Fruit fly (Drosophila melanogaster) whole organism, embryonic: ENCODE data around the gene lectin-33A.

Source experiments
- C15 ChIP-seq: fragments of 200-800 bp; sonication (Bioruptor generic); IDR thresholded peaks from 3 replicates; pipeline ENCODE4 v1.3.6; 2022; ENCODE audit warnings: missing biosample characterization, missing genetic modification characterization
- CG11560 ChIP-seq: fragments of 200-800 bp; sonication (Bioruptor generic); IDR thresholded peaks from 3 replicates; pipeline ENCODE4 v1.3.6; 2022; ENCODE audit warnings: missing biosample characterization, missing genetic modification characterization
- CG12236 ChIP-seq: fragments of 200-800 bp; sonication (Bioruptor generic); optimal IDR thresholded peaks from 2 replicates; lab custom pipeline; 2016; ENCODE audit warnings: missing biosample characterization, missing genetic modification characterization
- CG1233 ChIP-seq: fragments of 200-800 bp; sonication (Bioruptor generic); optimal IDR thresholded peaks from 4 replicates; lab custom pipeline; 2018; ENCODE audit warnings: missing biosample characterization, mild to moderate bottlenecking, missing genetic modification characterization
- CG12942 ChIP-seq: fragments of 200-800 bp; sonication (Bioruptor generic); optimal IDR thresholded peaks from 3 replicates; lab custom pipeline; 2016; ENCODE audit warnings: missing biosample characterization, missing genetic modification characterization
- CG13287 ChIP-seq: fragments of 200-800 bp; sonication (Bioruptor generic); IDR thresholded peaks from 2 replicates; pipeline ENCODE4 v1.3.6; 2022; ENCODE audit warnings: missing biosample characterization, missing genetic modification characterization; ENCODE audit not compliant: partially characterized antibody
- CG15479 ChIP-seq: fragments of 200-800 bp; sonication (Bioruptor generic); optimal IDR thresholded peaks from 3 replicates; lab custom pipeline; 2019; ENCODE audit warnings: missing biosample characterization, mild to moderate bottlenecking, missing genetic modification characterization, moderate library complexity
- CG17612 ChIP-seq: fragments of 200-800 bp; sonication (Bioruptor generic); IDR thresholded peaks from 2 replicates; pipeline ENCODE4 v1.3.6; 2022; ENCODE audit warnings: missing biosample characterization, missing genetic modification characterization
- CG17802 ChIP-seq: fragments of 200-800 bp; sonication (Bioruptor generic); optimal IDR thresholded peaks from 2 replicates; lab custom pipeline; 2018; ENCODE audit warnings: missing biosample characterization, mild to moderate bottlenecking, missing genetic modification characterization, moderate library complexity
- CG17829 ChIP-seq: fragments of 200-800 bp; optimal IDR thresholded peaks from 2 replicates; lab custom pipeline; 2019; ENCODE audit warnings: missing biosample characterization, mild to moderate bottlenecking, missing genetic modification characterization, moderate library complexity
- CG18011 ChIP-seq: fragments of 200-800 bp; sonication (Bioruptor generic); optimal IDR thresholded peaks from 2 replicates; lab custom pipeline; 2017; ENCODE audit warnings: missing biosample characterization, missing genetic modification characterization, mild to moderate bottlenecking, moderate library complexity, missing genotype
- CG18262 ChIP-seq: fragments of 200-800 bp; optimal IDR thresholded peaks from 3 replicates; lab custom pipeline; 2019; ENCODE audit warnings: missing biosample characterization, mild to moderate bottlenecking, missing genetic modification characterization, moderate library complexity
- CG18619 ChIP-seq: fragments of 200-800 bp; sonication (Bioruptor generic); optimal IDR thresholded peaks from 3 replicates; lab custom pipeline; 2017; ENCODE audit warnings: missing biosample characterization, mild to moderate bottlenecking, missing genetic modification characterization
- CG2875 ChIP-seq: fragments of 200-800 bp; sonication (Bioruptor generic); optimal IDR thresholded peaks from 2 replicates; lab custom pipeline; 2017; ENCODE audit warnings: missing biosample characterization, mild to moderate bottlenecking, missing genetic modification characterization, missing genetic modification reagents
- CG31441 ChIP-seq: fragments of 200-800 bp; sonication (Bioruptor generic); IDR thresholded peaks from 2 replicates; pipeline ENCODE4 v1.3.6; 2022; ENCODE audit warnings: missing biosample characterization, missing genetic modification characterization
- CG3726 ChIP-seq: fragments of 200-800 bp; sonication (Bioruptor generic); IDR thresholded peaks from 3 replicates; pipeline ENCODE4, ENCODE4 v1.3.6; 2022; ENCODE audit warnings: missing biosample characterization, missing genetic modification characterization
- CG4730 ChIP-seq: fragments of 200-800 bp; sonication (Bioruptor generic); IDR thresholded peaks from 2 replicates; pipeline ENCODE4 v1.3.6; 2022; ENCODE audit warnings: missing biosample characterization, missing genetic modification characterization
- CG4820 ChIP-seq: fragments of 200-800 bp; sonication (Bioruptor generic); optimal IDR thresholded peaks from 3 replicates; lab custom pipeline; 2016; ENCODE audit warnings: missing biosample characterization, missing genetic modification characterization
- CG4854 ChIP-seq: fragments of 200-800 bp; sonication (Bioruptor generic); optimal IDR thresholded peaks from 2 replicates; lab custom pipeline; 2016; ENCODE audit warnings: missing biosample characterization, missing genetic modification characterization, inconsistent platforms
- CG6791 ChIP-seq: fragments of 200-800 bp; sonication (Bioruptor generic); IDR thresholded peaks from 3 replicates; pipeline ENCODE4 v1.3.6; 2022; ENCODE audit warnings: missing biosample characterization, missing genetic modification characterization; ENCODE audit not compliant: partially characterized antibody
- CG7786 ChIP-seq: fragments of 200-800 bp; sonication (Bioruptor generic); optimal IDR thresholded peaks from 2 replicates; lab custom pipeline; 2016; ENCODE audit warnings: missing biosample characterization, missing genetic modification characterization
- CG7987 ChIP-seq: fragments of 200-800 bp; sonication (Bioruptor generic); optimal IDR thresholded peaks from 2 replicates; lab custom pipeline; 2018; ENCODE audit warnings: missing biosample characterization, mild to moderate bottlenecking, missing genetic modification characterization, moderate library complexity
- Doc2 ChIP-seq: fragments of 200-800 bp; sonication (Bioruptor generic); IDR thresholded peaks from 2 replicates; pipeline ENCODE4 v1.3.6; 2022; ENCODE audit warnings: missing biosample characterization, missing genetic modification characterization
- Dref ChIP-seq: fragments of 200-800 bp; sonication (Bioruptor generic); IDR thresholded peaks from 2 replicates; pipeline ENCODE4 v1.3.6; 2022; ENCODE audit warnings: missing biosample characterization, missing genetic modification characterization
- Fer1 ChIP-seq: fragments of 200-800 bp; sonication (Bioruptor generic); optimal IDR thresholded peaks from 2 replicates; lab custom pipeline; 2017; ENCODE audit warnings: missing biosample characterization, mild to moderate bottlenecking, missing genetic modification characterization
- Fer3 ChIP-seq: fragments of 200-800 bp; sonication (Bioruptor generic); optimal IDR thresholded peaks from 2 replicates; lab custom pipeline; 2018; ENCODE audit warnings: missing biosample characterization, mild to moderate bottlenecking, missing genetic modification characterization, moderate library complexity
- HLH54F ChIP-seq: fragments of 200-800 bp; sonication (Bioruptor generic); optimal IDR thresholded peaks from 3 replicates; lab custom pipeline; 2016; ENCODE audit warnings: missing biosample characterization, missing genetic modification characterization
- HLHmδ ChIP-seq: fragments of 200-800 bp; sonication (Bioruptor generic); optimal IDR thresholded peaks from 2 replicates; lab custom pipeline; 2018; ENCODE audit warnings: missing biosample characterization, mild to moderate bottlenecking, missing genetic modification characterization, moderate library complexity
- HmgD ChIP-seq: fragments of 200-800 bp; sonication (Bioruptor generic); optimal IDR thresholded peaks from 3 replicates; lab custom pipeline; 2016; ENCODE audit warnings: missing biosample characterization, missing genetic modification characterization
- Hsf ChIP-seq: fragments of 200-800 bp; sonication (Bioruptor generic); optimal IDR thresholded peaks from 3 replicates; lab custom pipeline; 2016; ENCODE audit warnings: missing biosample characterization, missing genetic modification characterization
- Myb ChIP-seq: fragments of 200-800 bp; sonication (Bioruptor generic); optimal IDR thresholded peaks from 2 replicates; lab custom pipeline; 2016; ENCODE audit warnings: missing biosample characterization, missing genetic modification characterization
- Opbp ChIP-seq: fragments of 200-800 bp; sonication (Bioruptor generic); IDR thresholded peaks from 3 replicates; pipeline ENCODE4 v1.3.6; 2022; ENCODE audit warnings: missing biosample characterization, missing genetic modification characterization; ENCODE audit not compliant: partially characterized antibody
- Pdp1 ChIP-seq, 2 experiments: fragments of 200-800 bp; sonication (Bioruptor generic); optimal IDR thresholded peaks; 3 replicates each; lab custom pipeline; 2016; ENCODE audit warnings: missing biosample characterization in 2 of 2, missing genetic modification characterization in 2 of 2, mild to moderate bottlenecking in 1 of 2, moderate library complexity in 1 of 2
- Poxn ChIP-seq: fragments of 200-800 bp; sonication (Bioruptor generic); IDR thresholded peaks from 2 replicates; pipeline ENCODE4 v1.3.6; 2022; ENCODE audit warnings: missing biosample characterization, missing genetic modification characterization
- Ptx1 ChIP-seq: fragments of 200-800 bp; sonication (Bioruptor generic); IDR thresholded peaks from 2 replicates; pipeline ENCODE4 v1.3.6; 2022; ENCODE audit warnings: missing biosample characterization, missing genetic modification characterization
- ab ChIP-seq: fragments of 200-800 bp; sonication (Bioruptor generic); optimal IDR thresholded peaks from 2 replicates; lab custom pipeline; 2016; ENCODE audit warnings: missing biosample characterization, missing genetic modification characterization
- az2 ChIP-seq: fragments of 200-800 bp; sonication (Bioruptor generic); optimal IDR thresholded peaks from 3 replicates; lab custom pipeline; 2016; ENCODE audit warnings: missing biosample characterization, missing genetic modification characterization
- dan ChIP-seq: fragments of 200-800 bp; sonication (Bioruptor generic); IDR thresholded peaks from 2 replicates; pipeline ENCODE4 v1.3.6; 2022; ENCODE audit warnings: missing biosample characterization, missing genetic modification characterization
- gcm2 ChIP-seq: fragments of 200-800 bp; sonication (Bioruptor generic); optimal IDR thresholded peaks from 2 replicates; lab custom pipeline; 2016; ENCODE audit warnings: missing biosample characterization, missing genetic modification characterization
- nmo ChIP-seq: fragments of 200-800 bp; sonication (Bioruptor generic); optimal IDR thresholded peaks from 2 replicates; lab custom pipeline; 2018; ENCODE audit warnings: missing biosample characterization, mild to moderate bottlenecking, missing genetic modification characterization, moderate library complexity
- phol ChIP-seq: fragments of 200-800 bp; sonication (Bioruptor generic); optimal IDR thresholded peaks from 3 replicates; lab custom pipeline; 2018; ENCODE audit warnings: missing biosample characterization, mild to moderate bottlenecking, missing genetic modification characterization, moderate library complexity
- ranshi ChIP-seq: fragments of 200-800 bp; sonication (Bioruptor generic); IDR thresholded peaks from 2 replicates; pipeline ENCODE4 v1.3.6; 2022; ENCODE audit warnings: missing biosample characterization, missing genetic modification characterization
- sc ChIP-seq, 3 experiments: fragments of >200 bp in 2 of 3; fragments of 200-800 bp in 1 of 3; sonication (Bioruptor generic) in 1 of 3; optimal IDR thresholded peaks; 2 replicates in 2 of 3; 3 replicates in 1 of 3; lab custom pipeline; 2017; ENCODE audit warnings: mild to moderate bottlenecking in 1 of 3, missing biosample characterization in 1 of 3, missing genetic modification characterization in 1 of 3, missing genetic modification reagents in 1 of 3
- scrt ChIP-seq: fragments of 200-800 bp; sonication (Bioruptor generic); optimal IDR thresholded peaks from 2 replicates; lab custom pipeline; 2018; ENCODE audit warnings: missing biosample characterization, mild to moderate bottlenecking, missing genetic modification characterization, moderate library complexity
- sens ChIP-seq: fragments of 200-800 bp; sonication (Bioruptor generic); peaks from one replicate; lab custom pipeline; 2016; ENCODE audit warnings: missing biosample characterization, missing genetic modification characterization
- sens-2 ChIP-seq: fragments of 200-800 bp; sonication (Bioruptor generic); IDR thresholded peaks from 2 replicates; pipeline ENCODE4 v1.3.6; 2022; ENCODE audit warnings: missing biosample characterization, missing genetic modification characterization
- stwl ChIP-seq: fragments of 200-800 bp; sonication (Bioruptor generic); optimal IDR thresholded peaks from 3 replicates; lab custom pipeline; 2018; ENCODE audit warnings: missing biosample characterization, mild to moderate bottlenecking, missing genetic modification characterization, moderate library complexity
- tup ChIP-seq: fragments of 200-800 bp; sonication (Bioruptor generic); optimal IDR thresholded peaks from 2 replicates; lab custom pipeline; 2016; ENCODE audit warnings: missing biosample characterization, mild to moderate bottlenecking, missing genetic modification characterization, moderate library complexity
- twi ChIP-seq: fragments of 200-800 bp; optimal IDR thresholded peaks from 2 replicates; lab custom pipeline; 2019; ENCODE audit warnings: missing biosample characterization, mild to moderate bottlenecking, missing genetic modification characterization, moderate library complexity
- yki ChIP-seq: fragments of >200 bp; optimal IDR thresholded peaks from 3 replicates; lab custom pipeline; 2018
- zfh2 ChIP-seq: fragments of 200-800 bp; sonication (Bioruptor generic); optimal IDR thresholded peaks from 2 replicates; lab custom pipeline; 2016; ENCODE audit warnings: missing biosample characterization, missing genetic modification characterization

Gene lectin-33A

dm6 chr2L:10970134-10970533 is 31.7 kb upstream of the lectin-33A start, which contains the start of the genes Tmem214 and YL-1 (continued):
- peak in 1 of 2 experiments; percentile 51 for TF ChIP-seq Pdp1 (GFP tag; optimal IDR thresholded peaks at IDR 0.05; lab: Kevin White, UChicago)
- TF ChIP-seq CG4854: no peak
- peak; percentile 86 for TF ChIP-seq phol
- TF ChIP-seq sens-2: no peak
- no peak; the same call in 1 of the 2 replicates for TF ChIP-seq Dref (GFP tag; lab: Robert Waterston, UW)
- peak; percentile 23 for TF ChIP-seq Myb (GFP tag; lab: Kevin White, UChicago)
- TF ChIP-seq CG11560 (tag; lab: Robert Waterston, UW): no peak
- no peak for TF ChIP-seq CG4730 (GFP tag; lab: Robert Waterston, UW)
- TF ChIP-seq HLHmδ (GFP tag; lab: Kevin White, UChicago): no peak
- TF ChIP-seq CG15479: no peak
- TF ChIP-seq CG7786 (GFP tag; lab: Kevin White, UChicago): no peak
- peak; percentile 3 for TF ChIP-seq twi
- no peak for TF ChIP-seq zfh2
- no peak for TF ChIP-seq CG18011 (GFP tag; lab: Kevin White, UChicago)
- TF ChIP-seq Hsf (GFP tag; lab: Kevin White, UChicago): no peak
- TF ChIP-seq sc (optimal IDR thresholded peaks at IDR 0.05; lab: Kevin White, UChicago): no peak
- no peak for TF ChIP-seq sc (GFP tag; optimal IDR thresholded peaks at IDR 0.05; lab: Kevin White, UChicago)
- peak; percentile 79 for TF ChIP-seq sens
- TF ChIP-seq tup (GFP tag; lab: Kevin White, UChicago): no peak
- TF ChIP-seq Poxn: no peak
- TF ChIP-seq Opbp (GFP tag; lab: Robert Waterston, UW): no peak
- peak; percentile 93 for TF ChIP-seq scrt (GFP tag; lab: Kevin White, UChicago)
- no peak for TF ChIP-seq Fer3
- TF ChIP-seq CG13287 (GFP tag; lab: Robert Waterston, UW): peak; percentile 73
- TF ChIP-seq CG17829 (tag; lab: Kevin White, UChicago): peak; percentile 45
- no peak for TF ChIP-seq HmgD (GFP tag; lab: Kevin White, UChicago)
- no peak for TF ChIP-seq gcm2 (GFP tag; lab: Kevin White, UChicago)
- no peak for TF ChIP-seq CG3726
- no peak for TF ChIP-seq ranshi
- TF ChIP-seq dan (GFP tag; lab: Robert Waterston, UW): no peak
- TF ChIP-seq CG31441: 0 out of 2 replicates have a peak, but pooled peaks have one; percentile 9
- no peak for TF ChIP-seq CG1233
- TF ChIP-seq CG12236 (GFP tag; lab: Kevin White, UChicago): no peak
- TF ChIP-seq CG4820 (GFP tag; lab: Kevin White, UChicago): no peak
- peak; percentile 15 for TF ChIP-seq Fer1
- no peak for TF ChIP-seq Doc2 (GFP tag; lab: Robert Waterston, UW)
- TF ChIP-seq CG18619 (GFP tag; lab: Kevin White, UChicago): no peak
- peak; percentile 3 for TF ChIP-seq CG18262
- TF ChIP-seq CG17802 (tag; lab: Kevin White, UChicago): no peak
- TF ChIP-seq CG17612 (GFP tag; lab: Robert Waterston, UW): no peak
- no peak for TF ChIP-seq CG12942
- no peak for TF ChIP-seq CG7987
- peak; percentile 37; the same call in 1 of the 3 replicates for TF ChIP-seq CG6791
- TF ChIP-seq Ptx1: no peak
- TF ChIP-seq yki (lab: Kevin White, UChicago): no peak
- TF ChIP-seq az2: no peak
- no peak for TF ChIP-seq CG2875 (GFP tag; lab: Kevin White, UChicago)
- TF ChIP-seq ab: no peak
- no peak for TF ChIP-seq C15
- peak; percentile 68 for TF ChIP-seq nmo
- TF ChIP-seq HLH54F (GFP tag; lab: Kevin White, UChicago): no peak
- TF ChIP-seq stwl (tag; lab: Kevin White, UChicago): peak; percentile 74
